Worm (Caenorhabditis elegans) whole organism, L4/young adult: ENCODE results near the gene icln-1.

Experiments used
- W03F9.2 ChIP-seq: fragments of 150-350 bp; optimal IDR thresholded peaks from 2 replicates; lab custom pipeline; 2014; ENCODE audit warnings: missing biosample characterization, missing genetic modification characterization
- dao-5 ChIP-seq: sonication (generic microtip); optimal IDR thresholded peaks from 2 replicates; lab custom pipeline; 2016; ENCODE audit warnings: missing genotype, missing genetic modification characterization, moderate library complexity, missing compliant biosample characterization
- him-1 ChIP-seq: sonication (generic microtip); optimal IDR thresholded peaks from 2 replicates; lab custom pipeline; 2016; ENCODE audit warnings: missing genotype, missing genetic modification reagents, missing genetic modification characterization, missing compliant biosample characterization

icln-1 gene

ce11 chrIV:9095553-9095952 lies at the start of gene icln-1:
TSS of gene icln-1 (minus strand) at chrIV:9095653.
- no peak for TF ChIP-seq W03F9.2 (tag; lab: Kevin White, UChicago)
- TF ChIP-seq him-1 (tag; lab: Kevin White, UChicago): no peak
- no peak for TF ChIP-seq dao-5

DNA sequence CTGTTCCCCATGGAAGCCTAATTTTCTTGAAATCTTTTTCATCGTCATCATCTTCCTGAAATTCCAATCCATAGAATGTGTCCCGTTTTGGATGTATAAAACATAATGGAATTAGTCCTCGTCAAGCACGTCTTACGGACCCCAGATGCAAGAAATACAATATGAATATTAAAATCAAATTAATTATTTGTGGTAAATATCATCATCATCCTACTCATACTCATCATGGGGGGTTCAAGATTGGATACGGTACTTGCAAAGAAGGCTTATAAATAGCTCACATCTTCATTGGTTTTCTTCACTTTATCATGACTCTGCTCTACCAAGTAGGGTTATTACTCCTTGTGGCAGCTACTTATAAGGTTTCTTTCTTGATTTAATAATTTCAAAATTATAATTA lies 49.0 kb upstream of the icln-1 start, which contains the start of gene flp-1:
flp-1 (plus strand) TSS at position 301 of the 400 bp plus-strand sequence.
- TF ChIP-seq W03F9.2 (tag; lab: Kevin White, UChicago) (no peak), dao-5 (no peak), him-1 (tag; lab: Kevin White, UChicago) (no peak)

DNA sequence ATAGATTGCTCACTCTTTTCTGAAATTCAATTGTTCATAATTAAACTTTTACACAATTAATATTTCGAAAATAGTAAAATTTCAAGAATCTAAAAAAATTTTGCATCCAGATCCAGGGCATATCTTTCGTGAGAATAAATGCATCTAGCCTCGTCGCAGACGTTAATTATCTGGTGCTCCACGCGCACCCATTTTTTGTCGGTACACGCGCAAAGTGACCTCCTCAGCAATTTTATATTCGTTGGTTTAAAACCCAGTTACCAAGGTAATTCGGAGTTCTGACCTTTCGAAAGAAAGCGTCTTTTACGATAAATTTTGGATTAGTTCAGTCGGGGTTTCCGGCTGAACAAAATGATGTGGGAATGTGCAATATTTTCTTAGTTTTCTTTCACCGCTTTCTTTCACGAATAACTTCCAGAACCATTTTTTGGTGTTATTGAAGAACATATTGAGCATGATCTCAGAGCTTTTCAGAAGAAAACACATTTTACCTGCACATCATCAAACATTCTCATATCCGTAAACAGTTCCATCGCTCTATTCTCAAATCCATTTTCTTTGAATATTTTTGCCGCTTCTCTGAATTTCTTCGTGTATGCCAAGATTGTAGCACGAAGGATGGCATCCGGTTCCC lies 44.8 kb upstream of the icln-1 start:
- TF ChIP-seq him-1 (tag; lab: Kevin White, UChicago): no peak
- no peak for TF ChIP-seq dao-5
- TF ChIP-seq W03F9.2 (tag; lab: Kevin White, UChicago): no peak

- TF ChIP-seq him-1 (tag; lab: Kevin White, UChicago) (no peak), dao-5 (no peak), W03F9.2 (tag; lab: Kevin White, UChicago) (no peak)
Observed at ce11 chrIV:9135377-9135776, 39.9 kb upstream of the icln-1 start, which contains the start of gene delm-1. TSS of gene delm-1 (minus strand) at chrIV:9135477.

ce11 chrIV:9130605-9131004 lies 35.2 kb upstream of the icln-1 start:
- no peak for TF ChIP-seq dao-5

- TF ChIP-seq dao-5: no peak
- TF ChIP-seq W03F9.2 (tag; lab: Kevin White, UChicago): no peak
- TF ChIP-seq him-1 (tag; lab: Kevin White, UChicago): no peak
Observed at ce11 chrIV:9121545-9121944, 26.1 kb upstream of the icln-1 start.

DNA sequence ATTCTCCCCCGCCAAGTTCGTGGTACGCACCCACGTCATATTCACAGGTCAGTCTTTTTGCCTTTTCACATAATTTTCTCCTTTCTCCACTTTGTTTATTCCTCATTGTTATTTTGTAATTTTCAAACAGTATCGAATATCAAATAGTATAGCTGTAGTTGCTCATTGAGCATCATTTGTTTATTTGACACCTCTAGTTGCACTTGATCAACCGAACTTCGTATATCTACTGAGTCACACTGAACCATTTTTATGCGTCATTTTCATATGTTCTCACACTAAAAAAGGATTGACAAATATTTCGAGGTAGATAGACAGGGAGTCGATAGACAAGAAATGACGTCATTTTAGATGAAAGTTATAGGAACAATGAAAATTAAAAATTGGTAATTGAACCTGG lies 24.8 kb upstream of the icln-1 start:
- TF ChIP-seq W03F9.2 (tag; lab: Kevin White, UChicago) (no peak), him-1 (tag; lab: Kevin White, UChicago) (no peak), dao-5 (no peak)

- TF ChIP-seq dao-5: no peak
- TF ChIP-seq W03F9.2 (tag; lab: Kevin White, UChicago): no peak
- TF ChIP-seq him-1 (tag; lab: Kevin White, UChicago): no peak
Observed at ce11 chrIV:9118792-9119191, 23.3 kb upstream of the icln-1 start, which contains the start of gene nrfl-1. TSS of gene nrfl-1 (plus strand) at chrIV:9119092.

- TF ChIP-seq him-1 (tag; lab: Kevin White, UChicago) (no peak), W03F9.2 (tag; lab: Kevin White, UChicago) (no peak), dao-5 (no peak)
Observed at ce11 chrIV:9118348-9118747, 22.9 kb upstream of the icln-1 start.

DNA sequence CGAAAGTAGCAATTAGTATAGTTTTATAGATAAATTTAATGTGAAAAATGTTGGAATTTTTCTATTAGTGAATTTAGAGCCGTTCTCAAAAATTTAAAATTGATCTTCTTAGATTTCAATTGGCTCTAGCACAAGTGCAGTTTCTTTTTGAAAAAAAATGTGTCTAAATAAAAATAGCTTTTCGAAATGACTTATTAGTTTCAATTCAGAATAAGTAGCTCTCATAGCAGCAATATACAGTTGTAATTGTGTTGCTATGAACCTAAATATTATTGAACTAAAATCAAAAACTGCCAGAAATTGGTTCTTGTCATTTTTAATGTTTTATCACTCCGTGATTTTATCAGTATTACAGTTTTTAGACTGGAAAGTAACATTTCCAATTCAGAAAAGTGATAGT lies 22.2 kb upstream of the icln-1 start:
- no peak for TF ChIP-seq dao-5
- TF ChIP-seq W03F9.2 (tag; lab: Kevin White, UChicago): no peak
- TF ChIP-seq him-1 (tag; lab: Kevin White, UChicago): no peak

DNA sequence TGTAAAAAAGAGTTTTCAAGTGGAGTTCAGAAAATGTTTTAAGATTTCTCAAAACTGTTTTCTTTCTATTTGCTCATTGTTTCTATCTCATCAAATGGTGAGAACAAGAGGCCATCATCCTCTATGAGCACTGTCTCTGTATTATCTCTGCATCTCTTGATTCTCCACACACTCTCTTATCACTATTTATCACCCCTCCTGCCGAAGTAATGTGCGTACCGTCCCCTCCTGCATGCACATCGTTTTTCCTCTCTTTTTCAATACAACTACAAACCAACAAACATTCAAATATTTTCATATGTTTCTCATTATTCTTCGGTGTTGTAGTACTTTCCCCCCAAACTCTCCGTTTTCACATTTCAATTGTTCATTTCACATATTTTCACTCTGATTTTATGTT lies 21.0 kb upstream of the icln-1 start:
- TF ChIP-seq him-1 (tag; lab: Kevin White, UChicago) (no peak), W03F9.2 (tag; lab: Kevin White, UChicago) (no peak), dao-5 (no peak)

DNA sequence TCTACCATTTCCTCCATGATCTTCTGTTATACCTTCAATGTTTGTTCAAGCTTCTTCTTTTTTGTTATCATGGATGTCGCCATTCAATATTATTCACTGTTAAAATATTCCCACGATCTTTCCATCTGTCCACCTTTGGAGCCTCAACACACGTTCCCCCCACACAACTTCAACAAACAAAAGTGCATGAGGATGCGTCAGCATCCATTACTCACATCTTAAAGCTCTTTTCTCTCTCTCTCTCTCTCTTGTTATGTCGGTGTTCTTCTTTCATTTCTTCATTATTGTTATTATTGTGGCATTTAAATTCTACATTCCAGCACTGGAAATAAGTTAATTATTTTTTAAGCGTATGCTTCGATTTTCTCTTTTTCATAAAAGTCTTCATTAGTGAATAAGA lies 18.6 kb upstream of the icln-1 start:
- TF ChIP-seq W03F9.2 (tag; lab: Kevin White, UChicago): no peak

DNA sequence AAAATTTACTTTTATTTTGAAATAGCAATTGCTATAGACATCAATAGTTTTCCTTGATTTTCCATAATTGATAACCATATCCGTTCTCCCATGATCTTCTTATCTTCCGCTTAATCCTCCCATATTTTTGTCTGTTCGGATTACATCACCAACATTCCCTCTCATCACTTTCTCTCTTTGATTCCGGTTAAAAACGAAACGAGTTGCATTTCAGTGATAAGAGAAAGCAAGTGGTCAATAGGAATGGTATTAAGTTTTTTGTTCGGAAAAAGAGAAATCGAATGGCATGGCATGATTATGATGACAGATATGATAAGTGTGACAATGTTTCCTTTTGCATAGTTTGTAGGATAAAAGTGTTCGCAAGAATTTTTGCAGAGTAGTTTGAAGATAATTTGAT lies 16.6 kb upstream of the icln-1 start:
- no peak for TF ChIP-seq him-1 (tag; lab: Kevin White, UChicago)

- TF ChIP-seq dao-5 (no peak), W03F9.2 (tag; lab: Kevin White, UChicago) (no peak), him-1 (tag; lab: Kevin White, UChicago) (no peak)
Observed at ce11 chrIV:9108631-9109030, 13.2 kb upstream of the icln-1 start, which contains the start of gene aly-1. TSS of gene aly-1 (plus strand) at chrIV:9108931.

DNA sequence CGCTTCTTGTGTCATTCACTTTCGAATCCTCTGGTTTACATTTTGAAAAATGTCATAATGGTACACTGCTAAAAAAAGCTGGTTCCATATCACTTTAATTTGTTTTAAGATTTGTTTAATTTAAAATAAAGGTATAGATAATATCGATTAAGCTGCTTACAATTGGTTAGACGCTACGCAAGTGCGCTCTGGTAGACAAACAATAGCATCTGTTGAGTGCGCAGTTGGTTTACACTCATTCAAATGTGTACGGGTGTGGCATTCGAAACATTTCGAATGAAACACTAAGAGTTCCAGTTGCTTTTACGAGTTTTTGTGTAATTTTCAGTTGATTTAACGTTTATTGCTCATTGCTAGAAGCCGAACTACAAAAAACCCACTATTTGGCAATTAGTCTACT lies 12.0 kb upstream of the icln-1 start:
- no peak for TF ChIP-seq W03F9.2 (tag; lab: Kevin White, UChicago)
- no peak for TF ChIP-seq him-1 (tag; lab: Kevin White, UChicago)
- no peak for TF ChIP-seq dao-5
